Worm (Caenorhabditis elegans): ENCODE measurements around the gene dnj-17.

Gene dnj-17

ce11 chrIII:13344538-13345136 is 48.5 kb downstream of the dnj-17 start, which contains the start of gene acaa-2:
TSS of gene acaa-2 (plus strand) at chrIII:13344937.
- no peak for TF ChIP-seq tbx-37 (GFP tag; conservative IDR thresholded peaks at IDR 0.05)
- no peak for TF ChIP-seq tra-4 (tag; optimal IDR thresholded peaks at IDR 0.05)
- no peak for TF ChIP-seq pes-1 (GFP tag; IDR thresholded peaks at IDR 0.05)
- no peak for TF ChIP-seq ets-7 (tag; optimal IDR thresholded peaks at IDR 0.05)
- TF ChIP-seq sea-1 (GFP tag; conservative IDR thresholded peaks at IDR 0.05): no peak
- no peak for TF ChIP-seq B0310.2 (tag; optimal IDR thresholded peaks at IDR 0.05)
- TF ChIP-seq flt-1 (GFP tag; IDR thresholded peaks at IDR 0.05): no peak
- no peak for TF ChIP-seq hmbx-1 (tag; optimal IDR thresholded peaks at IDR 0.05)
- no peak for TF ChIP-seq hmg-4 (GFP tag; optimal IDR thresholded peaks at IDR 0.05)
- TF ChIP-seq ceh-13 (GFP tag; optimal IDR thresholded peaks at IDR 0.05): no peak
- TF ChIP-seq F13C5.2 (tag; optimal IDR thresholded peaks at IDR 0.05): no peak
- no peak for TF ChIP-seq tbx-11 (GFP tag; IDR thresholded peaks at IDR 0.05)
- no peak for TF ChIP-seq hnd-1 (tag; optimal IDR thresholded peaks at IDR 0.05)
- TF ChIP-seq aly-1 (tag; optimal IDR thresholded peaks at IDR 0.05): no peak
- TF ChIP-seq scrt-1 (GFP tag; IDR thresholded peaks at IDR 0.05): no peak

DNA sequence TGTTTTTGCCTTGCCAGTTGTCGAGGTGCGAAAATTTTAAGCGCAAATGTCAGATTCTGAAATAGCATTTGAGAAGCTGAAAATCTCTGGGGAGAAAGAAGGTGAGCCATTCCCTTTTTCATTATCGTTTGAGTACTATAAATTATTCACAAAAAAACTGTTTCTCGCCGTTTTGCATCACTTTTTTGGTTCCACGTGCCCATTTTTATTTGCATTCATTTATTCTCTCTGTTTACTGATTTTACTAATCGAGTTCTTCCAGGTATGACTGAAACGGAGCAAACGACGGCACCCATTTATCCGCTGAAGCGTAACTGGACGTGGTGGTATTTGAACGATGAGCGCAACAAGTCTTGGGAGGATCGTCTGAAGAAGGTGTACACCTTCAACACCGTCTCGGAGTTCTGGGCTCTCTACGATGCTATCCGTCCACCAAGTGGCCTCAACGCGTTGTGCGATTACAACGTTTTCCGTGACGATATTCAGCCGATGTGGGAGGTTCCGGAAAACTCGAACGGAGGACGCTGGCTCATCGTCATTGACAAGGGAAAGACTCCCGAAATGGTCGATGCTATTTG is 49.5 kb downstream of the dnj-17 start:
- TF ChIP-seq hmbx-1 (tag; optimal IDR thresholded peaks at IDR 0.05) (no peak), tbx-11 (GFP tag; IDR thresholded peaks at IDR 0.05) (no peak), ama-1 (optimal IDR thresholded peaks at IDR 0.05) (no peak), ceh-13 (GFP tag; optimal IDR thresholded peaks at IDR 0.05) (no peak), ceh-36 (tag; optimal IDR thresholded peaks at IDR 0.05) (no peak), tbx-37 (GFP tag; conservative IDR thresholded peaks at IDR 0.05) (no peak), B0310.2 (tag; optimal IDR thresholded peaks at IDR 0.05) (no peak), F13C5.2 (tag; optimal IDR thresholded peaks at IDR 0.05) (no peak), pes-1 (GFP tag; IDR thresholded peaks at IDR 0.05) (no peak), sea-1 (GFP tag; conservative IDR thresholded peaks at IDR 0.05) (no peak)

DNA sequence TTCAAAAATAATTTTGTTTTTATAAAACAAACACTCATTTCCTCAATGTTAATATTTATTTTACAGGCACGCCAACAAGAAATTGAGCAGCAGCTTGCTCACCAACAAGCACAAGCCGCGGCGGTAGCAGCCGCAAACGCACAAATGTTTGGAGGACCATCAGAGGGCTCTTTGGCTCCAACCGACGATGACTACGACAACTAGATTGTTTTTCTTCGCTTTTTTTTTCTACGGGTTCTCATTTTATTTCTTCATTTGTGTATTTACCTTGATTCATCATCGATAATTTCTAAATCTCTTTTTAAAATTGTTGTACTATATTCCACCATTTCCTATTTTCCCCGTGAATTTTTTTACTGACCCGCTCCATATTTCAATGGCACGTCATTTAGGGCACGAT is 50.0 kb downstream of the dnj-17 start, which contains the start of gene ife-1:
ife-1 (plus strand) TSS at position 301 of the 400 bp plus-strand sequence.
- no peak for TF ChIP-seq ceh-36 (tag; optimal IDR thresholded peaks at IDR 0.05)

ce11 chrIII:13342079-13342734 is 50.9 kb downstream of the dnj-17 start, which contains the start of gene dro-1:
TSS of gene dro-1 (plus strand) at chrIII:13342684.
- TF ChIP-seq scrt-1 (GFP tag; IDR thresholded peaks at IDR 0.05) (no peak), ama-1 (optimal IDR thresholded peaks at IDR 0.05) (no peak), tbx-11 (GFP tag; IDR thresholded peaks at IDR 0.05) (no peak), F13C5.2 (tag; optimal IDR thresholded peaks at IDR 0.05) (no peak), B0310.2 (tag; optimal IDR thresholded peaks at IDR 0.05) (no peak), ets-7 (tag; optimal IDR thresholded peaks at IDR 0.05) (no peak), ceh-36 (tag; optimal IDR thresholded peaks at IDR 0.05) (no peak), aly-1 (tag; optimal IDR thresholded peaks at IDR 0.05) (no peak), tbx-37 (GFP tag; conservative IDR thresholded peaks at IDR 0.05) (no peak), sea-1 (GFP tag; conservative IDR thresholded peaks at IDR 0.05) (no peak), hmg-4 (GFP tag; optimal IDR thresholded peaks at IDR 0.05) (no peak), tra-4 (tag; optimal IDR thresholded peaks at IDR 0.05) (no peak), hmbx-1 (tag; optimal IDR thresholded peaks at IDR 0.05) (no peak), pes-1 (GFP tag; IDR thresholded peaks at IDR 0.05) (no peak), flt-1 (GFP tag; IDR thresholded peaks at IDR 0.05) (no peak), ceh-13 (GFP tag; optimal IDR thresholded peaks at IDR 0.05) (no peak), hnd-1 (tag; optimal IDR thresholded peaks at IDR 0.05) (no peak)

- no peak for TF ChIP-seq tbx-11 (GFP tag; IDR thresholded peaks at IDR 0.05)
- TF ChIP-seq aly-1 (tag; optimal IDR thresholded peaks at IDR 0.05): no peak
- no peak for TF ChIP-seq sea-1 (GFP tag; conservative IDR thresholded peaks at IDR 0.05)
- no peak for TF ChIP-seq flt-1 (GFP tag; IDR thresholded peaks at IDR 0.05)
- no peak for TF ChIP-seq pes-1 (GFP tag; IDR thresholded peaks at IDR 0.05)
- no peak for TF ChIP-seq hnd-1 (tag; optimal IDR thresholded peaks at IDR 0.05)
Observed at ce11 chrIII:13341275-13341626, 51.9 kb downstream of the dnj-17 start, which contains the start of gene nud-1. TSS of gene nud-1 (plus strand) at chrIII:13341527.
